Worm (Caenorhabditis elegans) whole organism, midembryonic: Measurements from ENCODE around the gene ZK593.3.

Experiments
- T22C8.4 ChIP-seq: fragments of 200-800 bp; sonication (Bioruptor generic); IDR thresholded peaks from 2 replicates; pipeline ENCODE4 v1.3.6; 2022; ENCODE audit warnings: missing genetic modification characterization, missing compliant biosample characterization
- cog-1 ChIP-seq: sonication (generic microtip); optimal IDR thresholded peaks from 2 replicates; lab custom pipeline; 2016; ENCODE audit warnings: missing genetic modification characterization, missing compliant biosample characterization
- flt-1 ChIP-seq: fragments of 200-800 bp; sonication (Bioruptor generic); IDR thresholded peaks from 2 replicates; pipeline ENCODE4 v1.3.6; 2022; ENCODE audit warnings: missing genetic modification characterization, missing compliant biosample characterization
- klf-2 ChIP-seq: fragments of 200-800 bp; sonication (Bioruptor generic); conservative IDR thresholded peaks from 2 replicates; pipeline ENCODE4 v1.3.6; 2022; ENCODE audit warnings: missing genetic modification reagents, missing genetic modification characterization, missing compliant biosample characterization
- med-1 ChIP-seq: sonication (generic microtip); optimal IDR thresholded peaks from 2 replicates; lab custom pipeline; 2017; ENCODE audit warnings: missing genetic modification characterization, mild to moderate bottlenecking, missing compliant biosample characterization, antibody characterized with exemption, missing genetic modification reagents; ENCODE audit not compliant: insufficient read depth
- ref-1 ChIP-seq: fragments of 200-800 bp; sonication (Bioruptor generic); conservative IDR thresholded peaks from 2 replicates; pipeline ENCODE4 v1.3.6; 2022; ENCODE audit warnings: missing genetic modification reagents, missing genetic modification characterization, missing compliant biosample characterization
- tab-1 ChIP-seq: fragments of 200-800 bp; sonication (Bioruptor generic); IDR thresholded peaks from 2 replicates; pipeline ENCODE4 v1.3.6; 2022; ENCODE audit warnings: missing genetic modification characterization, missing compliant biosample characterization
- ztf-23 ChIP-seq: fragments of 200-800 bp; sonication (Bioruptor generic); IDR thresholded peaks from 2 replicates; pipeline ENCODE4 v1.3.6; 2022; ENCODE audit warnings: missing genetic modification reagents, missing genetic modification characterization, missing compliant biosample characterization
- ztf-29 ChIP-seq: fragments of 200-800 bp; sonication (Bioruptor generic); IDR thresholded peaks from 2 replicates; pipeline ENCODE4 v1.3.6; 2022; ENCODE audit warnings: missing genetic modification reagents, missing genetic modification characterization, missing compliant biosample characterization

ZK593.3 gene

DNA sequence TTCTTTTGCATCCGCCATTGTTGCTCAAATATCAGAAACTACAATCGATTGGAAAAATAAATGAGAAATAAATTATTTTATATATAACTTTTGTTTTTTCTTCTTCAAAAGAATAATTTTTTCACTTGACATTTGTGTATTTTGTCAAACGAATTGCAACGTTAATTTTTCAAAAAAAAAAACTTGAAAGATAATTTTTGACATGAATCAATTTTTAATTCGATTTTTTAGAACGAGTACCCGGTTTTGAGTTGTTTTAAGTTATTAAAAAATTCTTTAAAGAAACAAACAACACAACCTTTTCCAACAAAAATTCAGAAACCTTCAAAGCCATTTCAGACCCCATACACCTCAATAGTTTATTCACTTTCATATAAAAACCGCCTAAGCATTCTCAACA lies 31.2 kb upstream of the ZK593.3 start, which contains the start of gene F13E9.5:
TSS of gene F13E9.5 (minus strand) at position 101 of the 400 bp plus-strand sequence.
- TF ChIP-seq ref-1 (GFP tag; lab: Robert Waterston, UW) (no peak), klf-2 (no peak), ztf-29 (GFP tag; lab: Robert Waterston, UW) (no peak), T22C8.4 (GFP tag; lab: Robert Waterston, UW) (no peak), flt-1 (GFP tag; lab: Robert Waterston, UW) (no peak), ztf-23 (GFP tag; lab: Robert Waterston, UW) (no peak), tab-1 (GFP tag; lab: Robert Waterston, UW) (no peak), med-1 (GFP tag; lab: Kevin White, UChicago) (no peak), cog-1 (no peak)

DNA sequence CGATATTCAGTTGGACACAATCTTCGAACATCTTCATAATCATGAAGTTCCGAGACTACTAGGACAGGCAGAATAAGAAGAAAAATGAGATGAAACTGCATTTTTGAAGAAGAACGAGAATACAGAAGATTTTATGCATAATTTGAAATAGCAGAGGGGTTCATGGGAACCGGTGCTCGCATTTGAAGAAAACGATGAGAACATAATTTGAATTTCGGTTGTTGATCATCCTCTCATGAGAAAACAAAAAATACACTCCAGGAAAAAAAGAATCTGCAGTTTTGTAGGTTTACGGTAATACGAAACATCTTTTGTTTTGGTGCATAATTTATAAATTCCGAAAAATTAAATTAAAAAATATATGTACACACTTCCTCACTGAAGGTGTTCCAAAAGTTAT lies 29.6 kb upstream of the ZK593.3 start, which contains the start of gene srlf-11:
TSS of gene srlf-11 (minus strand) at position 101 of the 400 bp plus-strand sequence.
- no peak for TF ChIP-seq flt-1 (GFP tag; lab: Robert Waterston, UW)
- TF ChIP-seq ztf-23 (GFP tag; lab: Robert Waterston, UW) = no peak
- no peak for TF ChIP-seq klf-2
- TF ChIP-seq tab-1 (GFP tag; lab: Robert Waterston, UW) = no peak
- TF ChIP-seq cog-1 = no peak
- TF ChIP-seq ref-1 (GFP tag; lab: Robert Waterston, UW) = no peak
- no peak for TF ChIP-seq ztf-29 (GFP tag; lab: Robert Waterston, UW)
- no peak for TF ChIP-seq T22C8.4 (GFP tag; lab: Robert Waterston, UW)
- TF ChIP-seq med-1 (GFP tag; lab: Kevin White, UChicago) = no peak

DNA sequence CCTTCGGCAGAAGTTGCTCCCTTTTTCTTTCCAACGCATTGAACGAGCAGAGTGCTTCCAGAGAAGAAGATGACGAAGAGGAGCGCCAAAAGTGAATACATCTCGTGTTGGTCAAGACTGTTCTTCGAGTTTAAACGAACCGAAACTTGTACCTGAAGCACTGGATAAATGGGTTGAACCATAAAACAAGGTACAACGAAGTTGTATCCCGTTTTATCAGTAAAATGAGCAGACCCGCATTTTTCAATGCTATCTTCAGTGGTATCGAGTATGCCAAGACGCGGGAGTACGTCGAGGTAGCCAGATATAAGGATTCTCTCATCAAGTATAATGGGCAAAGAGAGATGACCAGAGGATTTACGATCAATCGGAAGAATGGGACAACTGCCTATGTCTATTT lies 28.2 kb upstream of the ZK593.3 start, which contains the start of gene F13E9.16:
TSS of gene F13E9.16 (minus strand) at position 101 of the 400 bp plus-strand sequence.
- TF ChIP-seq ztf-23 (GFP tag; lab: Robert Waterston, UW) = no peak
- TF ChIP-seq ztf-29 (GFP tag; lab: Robert Waterston, UW) = no peak
- TF ChIP-seq klf-2 = no peak
- no peak for TF ChIP-seq med-1 (GFP tag; lab: Kevin White, UChicago)
- no peak for TF ChIP-seq cog-1
- TF ChIP-seq tab-1 (GFP tag; lab: Robert Waterston, UW) = no peak
- no peak for TF ChIP-seq T22C8.4 (GFP tag; lab: Robert Waterston, UW)
- TF ChIP-seq flt-1 (GFP tag; lab: Robert Waterston, UW) = no peak
- TF ChIP-seq ref-1 (GFP tag; lab: Robert Waterston, UW) = no peak

DNA sequence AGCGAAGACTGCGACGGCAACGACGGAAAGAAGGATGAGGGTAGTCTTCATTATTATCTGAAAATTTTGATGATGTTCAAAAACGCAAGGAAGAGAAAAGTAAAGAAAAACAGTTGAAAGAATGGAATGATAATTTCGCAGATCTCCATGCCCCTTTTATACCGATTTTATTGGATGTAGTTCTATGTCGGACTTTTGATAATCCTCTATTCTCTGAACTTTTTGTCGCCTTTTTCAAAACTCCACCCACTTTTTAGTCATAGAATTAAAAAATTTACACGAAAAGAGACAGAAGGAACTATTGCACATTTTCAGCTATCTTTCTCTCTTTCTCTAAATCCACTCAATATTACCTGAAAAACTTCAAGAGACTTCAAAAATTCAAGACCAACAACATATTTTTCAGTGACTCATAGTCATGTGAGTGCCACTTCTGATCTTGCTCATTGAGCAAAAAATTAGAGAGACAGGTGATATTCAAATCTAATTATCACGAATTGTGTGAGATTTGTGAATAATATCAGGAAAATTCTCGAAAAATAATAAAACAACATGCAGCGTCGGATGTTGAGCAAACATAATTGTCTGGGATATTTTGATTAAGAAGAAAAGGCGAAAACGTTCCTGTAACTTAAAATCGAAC lies 25.5 kb upstream of the ZK593.3 start, which contains the start of gene F13E9.15:
TSS of gene F13E9.15 (minus strand) at position 51 of the 643 bp plus-strand sequence.
- no peak for TF ChIP-seq ztf-23 (GFP tag; lab: Robert Waterston, UW)
- TF ChIP-seq ztf-29 (GFP tag; lab: Robert Waterston, UW) = no peak
- TF ChIP-seq klf-2 = no peak
- TF ChIP-seq flt-1 (GFP tag; lab: Robert Waterston, UW) = no peak
- no peak for TF ChIP-seq ref-1 (GFP tag; lab: Robert Waterston, UW)
- TF ChIP-seq tab-1 (GFP tag; lab: Robert Waterston, UW) = no peak
- TF ChIP-seq med-1 (GFP tag; lab: Kevin White, UChicago) = no peak
- TF ChIP-seq T22C8.4 (GFP tag; lab: Robert Waterston, UW) = no peak
- TF ChIP-seq cog-1 = no peak

DNA sequence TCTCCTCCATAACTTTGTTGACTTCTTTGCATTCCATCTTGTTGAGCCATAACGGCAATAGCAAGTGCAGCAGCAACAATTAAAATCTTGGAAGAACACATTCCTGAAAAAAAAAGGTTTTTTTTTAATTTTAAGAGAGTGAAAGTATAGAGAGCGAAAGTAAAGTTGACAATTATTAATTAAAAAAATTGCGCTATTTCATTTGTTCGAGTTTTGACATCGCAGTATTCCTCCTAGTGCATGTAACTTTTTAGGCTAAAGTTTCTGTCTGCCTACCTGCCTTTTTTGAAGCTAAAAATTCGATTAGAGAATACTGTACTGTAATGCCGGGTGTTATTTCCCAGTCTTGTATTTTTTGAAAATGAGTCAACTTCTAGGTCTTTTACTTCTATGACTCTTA lies 23.5 kb upstream of the ZK593.3 start, which contains the start of gene srlf-12:
TSS of gene srlf-12 (minus strand) at position 101 of the 400 bp plus-strand sequence.
- no peak for TF ChIP-seq ref-1 (GFP tag; lab: Robert Waterston, UW)
- no peak for TF ChIP-seq klf-2
- TF ChIP-seq med-1 (GFP tag; lab: Kevin White, UChicago) = no peak
- no peak for TF ChIP-seq flt-1 (GFP tag; lab: Robert Waterston, UW)
- no peak for TF ChIP-seq T22C8.4 (GFP tag; lab: Robert Waterston, UW)
- TF ChIP-seq ztf-29 (GFP tag; lab: Robert Waterston, UW) = no peak
- no peak for TF ChIP-seq tab-1 (GFP tag; lab: Robert Waterston, UW)
- no peak for TF ChIP-seq cog-1
- no peak for TF ChIP-seq ztf-23 (GFP tag; lab: Robert Waterston, UW)

DNA sequence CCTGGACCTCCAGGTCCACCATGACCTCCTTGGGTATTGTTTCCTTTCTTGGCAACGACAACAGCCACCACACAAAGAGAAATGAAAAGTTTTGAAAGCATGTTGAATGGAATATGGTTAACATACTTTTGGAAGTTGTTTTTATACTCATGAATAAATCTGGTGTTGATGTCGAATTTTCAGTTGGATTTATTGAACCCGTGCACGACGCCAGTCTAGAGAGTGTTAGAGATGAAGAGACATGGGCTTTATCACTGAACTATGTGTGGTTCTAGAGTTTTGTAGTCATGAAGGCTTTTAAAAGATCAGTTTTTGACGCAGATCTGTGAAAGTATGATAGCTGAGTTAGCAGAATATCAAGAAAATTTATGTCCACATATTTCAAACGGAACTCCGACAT lies 21.2 kb upstream of the ZK593.3 start, which contains the start of gene srlf-14:
TSS of gene srlf-14 (minus strand) at position 101 of the 400 bp plus-strand sequence.
- no peak for TF ChIP-seq T22C8.4 (GFP tag; lab: Robert Waterston, UW)
- no peak for TF ChIP-seq flt-1 (GFP tag; lab: Robert Waterston, UW)
- TF ChIP-seq klf-2 = no peak
- no peak for TF ChIP-seq ref-1 (GFP tag; lab: Robert Waterston, UW)
- no peak for TF ChIP-seq ztf-29 (GFP tag; lab: Robert Waterston, UW)
- no peak for TF ChIP-seq tab-1 (GFP tag; lab: Robert Waterston, UW)
- TF ChIP-seq med-1 (GFP tag; lab: Kevin White, UChicago) = no peak
- TF ChIP-seq cog-1 = no peak
- no peak for TF ChIP-seq ztf-23 (GFP tag; lab: Robert Waterston, UW)

DNA sequence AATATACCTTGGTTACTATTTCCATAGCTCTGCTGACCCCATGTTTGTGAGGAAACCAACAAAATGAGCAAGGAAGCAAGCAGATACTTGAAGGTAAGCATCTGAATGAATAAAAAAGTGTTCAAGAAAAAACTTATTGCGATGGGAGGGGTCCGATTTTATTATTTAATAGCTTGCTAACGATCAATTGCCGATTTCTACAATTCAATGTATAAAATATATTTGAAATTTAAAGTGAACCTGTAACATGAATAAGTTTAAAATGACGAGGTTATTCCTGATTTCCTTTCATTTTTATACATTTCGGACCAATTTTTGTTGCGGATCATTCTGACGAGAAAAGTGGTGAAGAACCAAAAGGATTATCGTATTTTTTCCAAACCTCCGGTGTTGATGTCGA lies 19.0 kb upstream of the ZK593.3 start, which contains the start of gene srlf-13:
TSS of gene srlf-13 (minus strand) at position 101 of the 400 bp plus-strand sequence.
- no peak for TF ChIP-seq cog-1
- no peak for TF ChIP-seq flt-1 (GFP tag; lab: Robert Waterston, UW)
- no peak for TF ChIP-seq med-1 (GFP tag; lab: Kevin White, UChicago)
- no peak for TF ChIP-seq T22C8.4 (GFP tag; lab: Robert Waterston, UW)
- TF ChIP-seq tab-1 (GFP tag; lab: Robert Waterston, UW) = no peak

DNA sequence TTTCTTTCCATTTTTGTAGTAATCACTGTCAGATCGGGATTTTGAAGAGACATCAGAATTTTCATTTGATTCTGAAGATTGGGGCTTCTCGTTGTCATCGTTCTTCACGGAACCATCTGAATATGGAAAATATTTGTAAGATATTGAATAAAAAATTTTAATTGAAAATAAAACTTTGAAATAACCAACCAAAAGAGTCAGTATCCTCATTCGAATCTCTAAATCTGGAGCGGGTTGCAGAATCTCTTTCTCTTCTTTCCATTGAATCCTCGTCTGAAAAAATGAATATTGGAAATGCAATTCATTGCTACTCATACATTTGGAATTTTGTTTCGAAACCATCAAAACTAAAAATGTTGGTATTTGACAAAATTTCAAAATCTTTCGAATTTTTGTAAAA lies 17.3 kb upstream of the ZK593.3 start:
- TF ChIP-seq ref-1 (GFP tag; lab: Robert Waterston, UW) (no peak), klf-2 (no peak), ztf-23 (GFP tag; lab: Robert Waterston, UW) (no peak), T22C8.4 (GFP tag; lab: Robert Waterston, UW) (no peak)

DNA sequence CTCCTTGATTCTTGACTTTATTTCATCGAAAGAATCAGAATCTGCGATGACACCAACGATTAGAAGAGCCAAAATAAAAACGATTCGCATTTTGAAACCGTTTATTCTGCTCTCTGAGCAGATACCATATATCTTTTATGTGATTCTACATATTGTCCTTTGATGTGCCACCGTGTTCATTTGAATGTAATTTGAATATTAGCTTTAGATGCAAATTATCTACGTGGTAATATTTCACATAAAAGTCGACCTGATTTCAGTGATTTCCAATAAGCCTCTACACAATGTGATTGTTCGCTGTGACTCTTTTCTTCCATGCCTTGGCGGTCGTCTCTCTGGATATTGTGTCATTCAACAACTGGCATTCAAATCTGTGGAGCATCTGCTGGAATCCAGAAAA lies 16.4 kb upstream of the ZK593.3 start, which contains the start of the genes F13E9.9 and F13E9.19:
TSS of gene F13E9.9 (minus strand) at position 101 of the 400 bp plus-strand sequence.
TSS of gene F13E9.19 (plus strand) at position 316 of the 400 bp plus-strand sequence.
- TF ChIP-seq cog-1 (no peak), ztf-23 (GFP tag; lab: Robert Waterston, UW) (no peak), med-1 (GFP tag; lab: Kevin White, UChicago) (no peak), T22C8.4 (GFP tag; lab: Robert Waterston, UW) (no peak), tab-1 (GFP tag; lab: Robert Waterston, UW) (no peak), ref-1 (GFP tag; lab: Robert Waterston, UW) (no peak), klf-2 (no peak), ztf-29 (GFP tag; lab: Robert Waterston, UW) (no peak), flt-1 (GFP tag; lab: Robert Waterston, UW) (no peak)
